Worm (Caenorhabditis elegans): ENCODE results near the gene hst-6.

Gene hst-6

ce11 chrX:5323287-5323686, 47.9 kb downstream of the hst-6 start, which contains the start of gene sto-2:
Gene sto-2 (minus strand): TSS chrX:5323387.
- no peak for TF ChIP-seq lag-1 (GFP tag; IDR thresholded peaks at IDR 0.05)
- no peak for TF ChIP-seq atf-7 (tag; optimal IDR thresholded peaks at IDR 0.05)
- no peak for TF ChIP-seq die-1 (tag; optimal IDR thresholded peaks at IDR 0.05)
- no peak for TF ChIP-seq Y56A3A.18 (GFP tag; IDR thresholded peaks at IDR 0.05)
- no peak for TF ChIP-seq T07F8.4 (tag; optimal IDR thresholded peaks at IDR 0.05)
- TF ChIP-seq ceh-27 (GFP tag; optimal IDR thresholded peaks at IDR 0.05): no peak
- no peak for TF ChIP-seq ztf-18 (tag; optimal IDR thresholded peaks at IDR 0.05)
- TF ChIP-seq zim-3 (tag; optimal IDR thresholded peaks at IDR 0.05): no peak
- no peak for TF ChIP-seq ztf-3 (GFP tag; optimal IDR thresholded peaks at IDR 0.05)
- TF ChIP-seq unc-62 (GFP tag; optimal IDR thresholded peaks at IDR 0.05): no peak
- TF ChIP-seq efl-1 (GFP tag; optimal IDR thresholded peaks at IDR 0.05): no peak
- no peak for TF ChIP-seq ceh-91 (GFP tag; IDR thresholded peaks at IDR 0.05)
- TF ChIP-seq him-1 (tag; optimal IDR thresholded peaks at IDR 0.05): no peak
- no peak for TF ChIP-seq ceh-79 (tag; optimal IDR thresholded peaks at IDR 0.05)
- TF ChIP-seq madf-8 (GFP tag; conservative IDR thresholded peaks at IDR 0.05): no peak
- no peak for TF ChIP-seq ccch-3 (GFP tag; optimal IDR thresholded peaks at IDR 0.05)
- TF ChIP-seq F39B2.1 (GFP tag; IDR thresholded peaks at IDR 0.05): no peak
- TF ChIP-seq F23B12.7 (tag; optimal IDR thresholded peaks at IDR 0.05; ENCODE audit: insufficient read depth): no peak

Measured in whole organism, young adult.